Worm (Caenorhabditis elegans): ENCODE measurements around the gene prx-5.

ce11 chrII:8703729-8704128, 895 bp upstream of the prx-5 start, which contains the start of gene ceh-7:
- TF ChIP-seq cog-1 (tag; optimal IDR thresholded peaks at IDR 0.05) (no peak), ref-1 (GFP tag; conservative IDR thresholded peaks at IDR 0.05) (no peak)
